Fruit fly (Drosophila melanogaster) whole organism, embryonic: ENCODE results near the gene nxf2.
A peak's percentile ranks its signal among the peaks of the same experiment; 100 is the strongest.

Experiments used
- Aef1 ChIP-seq: fragments of 200-800 bp; sonication (Bioruptor generic); IDR thresholded peaks from 3 replicates; pipeline ENCODE4 v1.3.6; 2022; ENCODE audit warnings: missing biosample characterization, missing genetic modification characterization
- CG10209 ChIP-seq: fragments of 200-800 bp; sonication (Bioruptor generic); optimal IDR thresholded peaks from 3 replicates; lab custom pipeline; 2017; ENCODE audit warnings: missing biosample characterization, mild to moderate bottlenecking, missing genetic modification characterization, missing genetic modification reagents
- CG1024 ChIP-seq: fragments of 200-800 bp; sonication (Bioruptor generic); IDR thresholded peaks from 2 replicates; pipeline ENCODE4 v1.3.6; 2022; ENCODE audit warnings: missing biosample characterization, missing genetic modification characterization
- CG10267 ChIP-seq: fragments of 200-800 bp; sonication (Bioruptor generic); optimal IDR thresholded peaks from 2 replicates; lab custom pipeline; 2018; ENCODE audit warnings: missing biosample characterization, mild to moderate bottlenecking, missing genetic modification characterization, moderate library complexity
- CG10959 ChIP-seq: fragments of 200-800 bp; sonication (Bioruptor generic); IDR thresholded peaks from 2 replicates; pipeline ENCODE4 v1.3.6; 2022; ENCODE audit warnings: missing biosample characterization, missing genetic modification characterization
- CG11398 ChIP-seq: fragments of 200-800 bp; sonication (Bioruptor generic); optimal IDR thresholded peaks from 2 replicates; lab custom pipeline; 2016; ENCODE audit warnings: missing biosample characterization, missing genetic modification characterization
- CG12104 ChIP-seq: fragments of 200-800 bp; sonication (Bioruptor generic); optimal IDR thresholded peaks from 3 replicates; lab custom pipeline; 2016; ENCODE audit warnings: missing biosample characterization, missing genetic modification characterization
- CG12391 ChIP-seq: fragments of 200-800 bp; sonication (Bioruptor generic); optimal IDR thresholded peaks from 3 replicates; lab custom pipeline; 2018; ENCODE audit warnings: missing biosample characterization, mild to moderate bottlenecking, missing genetic modification characterization, moderate library complexity
- CG12659 ChIP-seq: fragments of 200-800 bp; sonication (Bioruptor generic); optimal IDR thresholded peaks from 3 replicates; lab custom pipeline; 2017; ENCODE audit warnings: mild to moderate bottlenecking, missing biosample characterization, missing genetic modification reagents, missing genetic modification characterization
- CG13424 ChIP-seq: fragments of 200-800 bp; sonication (Bioruptor generic); optimal IDR thresholded peaks from 2 replicates; lab custom pipeline; 2019; ENCODE audit warnings: missing biosample characterization, mild to moderate bottlenecking, missing genetic modification characterization, moderate library complexity
- CG13624 ChIP-seq: fragments of 200-800 bp; sonication (Bioruptor generic); optimal IDR thresholded peaks from 2 replicates; lab custom pipeline; 2016; ENCODE audit warnings: missing biosample characterization, missing genetic modification characterization
- CG1603 ChIP-seq: fragments of 200-800 bp; sonication (Bioruptor generic); optimal IDR thresholded peaks from 2 replicates; lab custom pipeline; 2019; ENCODE audit warnings: missing biosample characterization, mild to moderate bottlenecking, missing genetic modification characterization, moderate library complexity
- CG18599 ChIP-seq: fragments of 200-800 bp; sonication (Bioruptor generic); optimal IDR thresholded peaks from 3 replicates; lab custom pipeline; 2017; ENCODE audit warnings: missing biosample characterization, missing genetic modification characterization, mild to moderate bottlenecking, moderate library complexity, missing genetic modification reagents
- CG32772 ChIP-seq: fragments of 200-800 bp; sonication (Bioruptor generic); IDR thresholded peaks from 2 replicates; pipeline ENCODE4 v1.3.6; 2022; ENCODE audit warnings: missing biosample characterization, missing genetic modification characterization
- CG4707 ChIP-seq: fragments of 200-800 bp; sonication (Bioruptor generic); optimal IDR thresholded peaks from 2 replicates; lab custom pipeline; 2018; ENCODE audit warnings: missing biosample characterization, mild to moderate bottlenecking, missing genetic modification characterization, moderate library complexity
- CG5245 ChIP-seq: fragments of 200-800 bp; sonication (Bioruptor generic); optimal IDR thresholded peaks from 3 replicates; lab custom pipeline; 2016; ENCODE audit warnings: missing biosample characterization, missing genetic modification characterization
- CG6683 ChIP-seq: fragments of 200-800 bp; sonication (Bioruptor generic); optimal IDR thresholded peaks from 2 replicates; lab custom pipeline; 2017; ENCODE audit warnings: missing biosample characterization, mild to moderate bottlenecking, missing genetic modification characterization, missing genetic modification reagents
- CG7963 ChIP-seq: fragments of 200-800 bp; sonication (Bioruptor generic); IDR thresholded peaks from 3 replicates; pipeline ENCODE4 v1.3.6; 2022; ENCODE audit warnings: missing biosample characterization, missing genetic modification characterization; ENCODE audit not compliant: partially characterized antibody
- CG8290 ChIP-seq, 3 experiments: fragments of 200-800 bp; sonication (Bioruptor generic); optimal IDR thresholded peaks; 2 replicates each; lab custom pipeline; 2016 to 2019; ENCODE audit warnings: missing biosample characterization in 3 of 3, missing genetic modification characterization in 3 of 3, mild to moderate bottlenecking in 2 of 3, moderate library complexity in 1 of 3
- CG8944 ChIP-seq: fragments of 200-800 bp; sonication (Bioruptor generic); optimal IDR thresholded peaks from 3 replicates; lab custom pipeline; 2016; ENCODE audit warnings: missing biosample characterization, missing genetic modification characterization
- CG9437 ChIP-seq: fragments of 200-800 bp; sonication (Bioruptor generic); optimal IDR thresholded peaks from 2 replicates; lab custom pipeline; 2018; ENCODE audit warnings: missing biosample characterization, mild to moderate bottlenecking, missing genetic modification characterization
- D19A ChIP-seq: fragments of 200-800 bp; optimal IDR thresholded peaks from 3 replicates; lab custom pipeline; 2019; ENCODE audit warnings: missing biosample characterization, mild to moderate bottlenecking, missing genetic modification characterization, moderate library complexity
- Dbx ChIP-seq: fragments of 200-800 bp; sonication (Bioruptor generic); IDR thresholded peaks from 3 replicates; pipeline ENCODE4 v1.3.6; 2022; ENCODE audit warnings: missing biosample characterization, missing genetic modification characterization
- Ets97D ChIP-seq: fragments of 200-800 bp; sonication (Bioruptor generic); optimal IDR thresholded peaks from 3 replicates; lab custom pipeline; 2016; ENCODE audit warnings: missing biosample characterization, missing genetic modification characterization
- Hr3 ChIP-seq: fragments of 200-800 bp; sonication (Bioruptor generic); optimal IDR thresholded peaks from 3 replicates; lab custom pipeline; 2016; ENCODE audit warnings: missing biosample characterization, missing genetic modification characterization
- MBD-R2 ChIP-seq: fragments of 200-800 bp; sonication (Bioruptor generic); IDR thresholded peaks from 2 replicates; pipeline ENCODE4 v1.3.6; 2022; ENCODE audit warnings: missing biosample characterization, missing genetic modification characterization
- Med ChIP-seq: fragments of 200-800 bp; sonication (Bioruptor generic); peaks from one replicate; lab custom pipeline; 2016; ENCODE audit warnings: missing biosample characterization, missing genetic modification characterization, mild to moderate bottlenecking, inconsistent platforms, moderate library complexity
- Meics ChIP-seq: fragments of 200-800 bp; sonication (Bioruptor generic); optimal IDR thresholded peaks from 2 replicates; lab custom pipeline; 2017; ENCODE audit warnings: missing biosample characterization, mild to moderate bottlenecking, missing genetic modification characterization
- NfI ChIP-seq: fragments of 200-800 bp; sonication (Bioruptor generic); optimal IDR thresholded peaks from 3 replicates; lab custom pipeline; 2018; ENCODE audit warnings: missing biosample characterization, mild to moderate bottlenecking, missing genetic modification characterization, moderate library complexity
- Scr ChIP-seq: fragments of 200-800 bp; sonication (Bioruptor generic); IDR thresholded peaks from 2 replicates; pipeline ENCODE4 v1.3.6; 2022; ENCODE audit warnings: missing biosample characterization, missing genetic modification characterization; ENCODE audit not compliant: partially characterized antibody
- ara ChIP-seq: fragments of 200-800 bp; sonication (Bioruptor generic); IDR thresholded peaks from 2 replicates; pipeline ENCODE4 v1.3.6; 2022; ENCODE audit warnings: missing biosample characterization, missing genetic modification characterization
- chm ChIP-seq: fragments of 200-800 bp; sonication (Bioruptor generic); IDR thresholded peaks from 2 replicates; pipeline ENCODE4 v1.3.6; 2022; ENCODE audit warnings: missing biosample characterization, missing genetic modification characterization
- danr ChIP-seq: fragments of 200-800 bp; sonication (Bioruptor generic); IDR thresholded peaks from 2 replicates; pipeline ENCODE4 v1.3.6; 2022; ENCODE audit warnings: missing biosample characterization, missing genetic modification characterization
- gfzf ChIP-seq: fragments of 200-800 bp; sonication (Bioruptor generic); optimal IDR thresholded peaks from 2 replicates; lab custom pipeline; 2016; ENCODE audit warnings: missing biosample characterization, mild to moderate bottlenecking, missing genetic modification characterization, moderate library complexity
- h ChIP-seq: fragments of >200 bp; optimal IDR thresholded peaks from 2 replicates; lab custom pipeline; 2017
- hb ChIP-seq: fragments of 200-800 bp; sonication (Bioruptor generic); IDR thresholded peaks from 3 replicates; pipeline ENCODE4 v1.3.6; 2022; ENCODE audit warnings: missing biosample characterization, missing genetic modification characterization; ENCODE audit not compliant: partially characterized antibody
- lov ChIP-seq, 2 experiments: fragments of 200-800 bp in 1 of 2; fragments of >200 bp in 1 of 2; sonication (Bioruptor generic) in 1 of 2; IDR thresholded peaks in 1 of 2; optimal IDR thresholded peaks in 1 of 2; 2 replicates in 1 of 2; 3 replicates in 1 of 2; pipeline versions ENCODE4 v1.3.6 to Lab custom; 2017 to 2022; ENCODE audit warnings: missing biosample characterization in 1 of 2, missing genetic modification characterization in 1 of 2
- nom ChIP-seq: fragments of 200-800 bp; sonication (Bioruptor generic); optimal IDR thresholded peaks from 2 replicates; lab custom pipeline; 2017; ENCODE audit warnings: missing biosample characterization, missing genetic modification characterization, mild to moderate bottlenecking, moderate library complexity, missing genetic modification reagents
- pros ChIP-seq: fragments of 200-800 bp; sonication (Bioruptor generic); optimal IDR thresholded peaks from 3 replicates; lab custom pipeline; 2019; ENCODE audit warnings: missing biosample characterization, mild to moderate bottlenecking, missing genetic modification characterization, moderate library complexity
- pum ChIP-seq: fragments of 200-800 bp; sonication (Bioruptor generic); optimal IDR thresholded peaks from 2 replicates; lab custom pipeline; 2016; ENCODE audit warnings: missing biosample characterization, missing genetic modification characterization
- ranshi ChIP-seq: fragments of 200-800 bp; sonication (Bioruptor generic); IDR thresholded peaks from 2 replicates; pipeline ENCODE4 v1.3.6; 2022; ENCODE audit warnings: missing biosample characterization, missing genetic modification characterization
- ro ChIP-seq: fragments of 200-800 bp; sonication (Bioruptor generic); IDR thresholded peaks from 2 replicates; pipeline ENCODE4 v1.3.6; 2022; ENCODE audit warnings: missing biosample characterization, missing genetic modification characterization
- row ChIP-seq: fragments of 200-800 bp; sonication (Bioruptor generic); IDR thresholded peaks from 3 replicates; pipeline ENCODE4 v1.3.6; 2022; ENCODE audit warnings: missing biosample characterization, missing genetic modification characterization
- stwl ChIP-seq: fragments of 200-800 bp; sonication (Bioruptor generic); optimal IDR thresholded peaks from 3 replicates; lab custom pipeline; 2018; ENCODE audit warnings: missing biosample characterization, mild to moderate bottlenecking, missing genetic modification characterization, moderate library complexity
- trem ChIP-seq: fragments of 200-800 bp; optimal IDR thresholded peaks from 3 replicates; lab custom pipeline; 2019; ENCODE audit warnings: missing biosample characterization, mild to moderate bottlenecking, missing genetic modification characterization, moderate library complexity
- trh ChIP-seq: fragments of 200-800 bp; sonication (Bioruptor generic); optimal IDR thresholded peaks from 2 replicates; lab custom pipeline; 2016; ENCODE audit warnings: missing biosample characterization, missing genetic modification characterization
- vfl ChIP-seq: fragments of 200-800 bp; sonication (Bioruptor generic); optimal IDR thresholded peaks from 2 replicates; lab custom pipeline; 2016; ENCODE audit warnings: missing biosample characterization, missing genetic modification characterization
- zen ChIP-seq: fragments of 200-800 bp; sonication (Bioruptor generic); optimal IDR thresholded peaks from 3 replicates; lab custom pipeline; 2018; ENCODE audit warnings: missing biosample characterization, mild to moderate bottlenecking, missing genetic modification characterization, moderate library complexity
- zfh2 ChIP-seq: fragments of 200-800 bp; sonication (Bioruptor generic); optimal IDR thresholded peaks from 2 replicates; lab custom pipeline; 2016; ENCODE audit warnings: missing biosample characterization, missing genetic modification characterization

The nxf2 gene

DNA sequence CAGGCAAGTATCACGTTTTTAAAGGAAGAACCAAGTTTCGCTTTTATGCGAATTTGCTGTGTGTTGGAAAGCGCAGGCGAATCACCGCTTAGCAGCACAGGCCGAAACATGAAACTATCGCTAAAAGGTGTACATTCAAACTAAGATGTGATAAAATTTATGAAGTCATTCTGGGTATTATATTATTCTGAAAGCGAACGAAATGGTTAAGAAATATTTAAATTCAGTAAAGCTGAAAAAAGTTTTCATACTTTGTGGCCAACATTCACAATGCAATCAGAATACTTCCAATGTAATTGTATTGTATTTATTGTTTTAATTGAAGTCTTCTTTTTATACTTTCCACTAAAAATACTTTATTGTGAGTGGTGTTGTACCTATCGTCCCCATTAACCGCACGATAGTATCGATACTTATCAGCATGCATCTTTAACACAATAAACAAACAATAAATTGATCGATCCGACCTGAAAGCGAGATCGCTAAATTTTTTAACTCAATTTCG, 1.1 kb upstream of the nxf2 start, which contains the start of gene Smn (continued):
- TF ChIP-seq CG5245 (peak; percentile 2), CG4707 (GFP tag; lab: Kevin White, UChicago) (no peak), ara (GFP tag; lab: Robert Waterston, UW) (no peak), zfh2 (GFP tag; lab: Kevin White, UChicago) (peak; percentile 71), NfI (GFP tag; lab: Kevin White, UChicago) (no peak), D19A (peak; percentile 28), trh (GFP tag; lab: Kevin White, UChicago) (no peak), gfzf (GFP tag; lab: Kevin White, UChicago) (peak; percentile 22), CG10209 (GFP tag; lab: Kevin White, UChicago) (peak; percentile 24), CG6683 (GFP tag; lab: Kevin White, UChicago) (peak; percentile 6), Meics (peak; percentile 52), ranshi (GFP tag; lab: Robert Waterston, UW) (no peak), CG9437 (GFP tag; lab: Kevin White, UChicago) (peak; percentile 18), CG12104 (GFP tag; lab: Kevin White, UChicago) (peak; percentile 11), h (lab: Kevin White, UChicago) (no peak), CG11398 (GFP tag; lab: Kevin White, UChicago) (no peak), CG12659 (GFP tag; lab: Kevin White, UChicago) (peak; percentile 81), CG32772 (GFP tag; lab: Robert Waterston, UW) (no peak), CG10959 (GFP tag; lab: Robert Waterston, UW) (no peak), hb (GFP tag; lab: Robert Waterston, UW) (peak; percentile 83), Dbx (GFP tag; lab: Robert Waterston, UW) (0 out of 3 replicates have a peak, but pooled peaks have one; percentile 56), CG12391 (tag; lab: Kevin White, UChicago) (peak; percentile 61), CG8290 (GFP tag; optimal IDR thresholded peaks at IDR 0.05; lab: Kevin White, UChicago) (peak; percentile 68), CG8290 (tag; optimal IDR thresholded peaks at IDR 0.05; lab: Kevin White, UChicago) (peak; percentile 13 to 67), pros (no peak), danr (no peak), ro (GFP tag; lab: Robert Waterston, UW) (no peak), CG13424 (peak; percentile 49), MBD-R2 (GFP tag; lab: Robert Waterston, UW) (peak; percentile 55), Aef1 (GFP tag; lab: Robert Waterston, UW) (no peak), row (GFP tag; lab: Robert Waterston, UW) (peak; percentile 83), lov (optimal IDR thresholded peaks at IDR 0.05; lab: Kevin White, UChicago) (no peak), lov (GFP tag; IDR thresholded peaks at IDR 0.05; lab: Robert Waterston, UW) (no peak), CG1603 (tag; lab: Kevin White, UChicago) (peak; percentile 18), Ets97D (GFP tag; lab: Kevin White, UChicago) (peak; percentile 30), CG18599 (peak; percentile 69), CG13624 (GFP tag; lab: Kevin White, UChicago) (peak; percentile 13), pum (GFP tag; lab: Kevin White, UChicago) (peak; percentile 43), CG10267 (tag; lab: Kevin White, UChicago) (peak; percentile 85), Hr3 (GFP tag; lab: Kevin White, UChicago) (peak; percentile 52), CG1024 (no peak), Med (GFP tag; lab: Kevin White, UChicago) (peak; percentile 88), CG8944 (GFP tag; lab: Kevin White, UChicago) (peak; percentile 22), zen (tag; lab: Kevin White, UChicago) (peak; percentile 28), vfl (GFP tag; lab: Kevin White, UChicago) (peak; percentile 15), nom (GFP tag; lab: Kevin White, UChicago) (peak; percentile 57), stwl (tag; lab: Kevin White, UChicago) (peak; percentile 69), CG7963 (GFP tag; lab: Robert Waterston, UW) (peak; percentile 64; the same call in 2 of the 3 replicates), Scr (GFP tag; lab: Robert Waterston, UW) (peak; percentile 91), chm (no peak), trem (tag; lab: Kevin White, UChicago) (peak; percentile 52)
